Worm (Caenorhabditis elegans): ENCODE measurements around the gene Y41G9A.6.

The Y41G9A.6 gene

ce11 chrX:3033492-3033891 is 29.9 kb upstream of the Y41G9A.6 start:
- TF ChIP-seq flt-1 (GFP tag; IDR thresholded peaks at IDR 0.05) (no peak), tab-1 (GFP tag; IDR thresholded peaks at IDR 0.05) (no peak), med-1 (GFP tag; optimal IDR thresholded peaks at IDR 0.05; ENCODE audit: insufficient read depth) (no peak), ref-1 (GFP tag; conservative IDR thresholded peaks at IDR 0.05) (no peak), klf-2 (GFP tag; conservative IDR thresholded peaks at IDR 0.05) (no peak), cog-1 (tag; optimal IDR thresholded peaks at IDR 0.05) (no peak), T22C8.4 (GFP tag; IDR thresholded peaks at IDR 0.05) (no peak), ztf-23 (GFP tag; IDR thresholded peaks at IDR 0.05) (no peak), ztf-29 (GFP tag; IDR thresholded peaks at IDR 0.05) (no peak)

ce11 chrX:3031484-3031883 is 27.9 kb upstream of the Y41G9A.6 start, which contains the start of gene clec-265:
Gene clec-265, plus strand, starts transcription at chrX:3031783.
- TF ChIP-seq med-1 (GFP tag; optimal IDR thresholded peaks at IDR 0.05; ENCODE audit: insufficient read depth) (no peak), ztf-29 (GFP tag; IDR thresholded peaks at IDR 0.05) (no peak), flt-1 (GFP tag; IDR thresholded peaks at IDR 0.05) (no peak), klf-2 (GFP tag; conservative IDR thresholded peaks at IDR 0.05) (no peak), T22C8.4 (GFP tag; IDR thresholded peaks at IDR 0.05) (no peak), cog-1 (tag; optimal IDR thresholded peaks at IDR 0.05) (no peak), ref-1 (GFP tag; conservative IDR thresholded peaks at IDR 0.05) (no peak), tab-1 (GFP tag; IDR thresholded peaks at IDR 0.05) (no peak), ztf-23 (GFP tag; IDR thresholded peaks at IDR 0.05) (no peak)

ce11 chrX:3029030-3029429 is 25.4 kb upstream of the Y41G9A.6 start, which contains the start of gene M02F4.1:
Gene M02F4.1, minus strand, starts transcription at chrX:3029130.
- TF ChIP-seq ztf-29 (GFP tag; IDR thresholded peaks at IDR 0.05), result no peak
- TF ChIP-seq ref-1 (GFP tag; conservative IDR thresholded peaks at IDR 0.05), result no peak
- TF ChIP-seq cog-1 (tag; optimal IDR thresholded peaks at IDR 0.05), result no peak
- TF ChIP-seq flt-1 (GFP tag; IDR thresholded peaks at IDR 0.05), result no peak
- no peak for TF ChIP-seq med-1 (GFP tag; optimal IDR thresholded peaks at IDR 0.05; ENCODE audit: insufficient read depth)
- TF ChIP-seq T22C8.4 (GFP tag; IDR thresholded peaks at IDR 0.05), result no peak
- no peak for TF ChIP-seq klf-2 (GFP tag; conservative IDR thresholded peaks at IDR 0.05)
- TF ChIP-seq ztf-23 (GFP tag; IDR thresholded peaks at IDR 0.05), result no peak
- no peak for TF ChIP-seq tab-1 (GFP tag; IDR thresholded peaks at IDR 0.05)

- TF ChIP-seq ref-1 (GFP tag; conservative IDR thresholded peaks at IDR 0.05) (no peak), flt-1 (GFP tag; IDR thresholded peaks at IDR 0.05) (no peak), ztf-23 (GFP tag; IDR thresholded peaks at IDR 0.05) (no peak), med-1 (GFP tag; optimal IDR thresholded peaks at IDR 0.05; ENCODE audit: insufficient read depth) (no peak), cog-1 (tag; optimal IDR thresholded peaks at IDR 0.05) (no peak), tab-1 (GFP tag; IDR thresholded peaks at IDR 0.05) (no peak), T22C8.4 (GFP tag; IDR thresholded peaks at IDR 0.05) (no peak), klf-2 (GFP tag; conservative IDR thresholded peaks at IDR 0.05) (no peak), ztf-29 (GFP tag; IDR thresholded peaks at IDR 0.05) (no peak)
Observed at ce11 chrX:3025145-3025544, 21.5 kb upstream of the Y41G9A.6 start.

- no peak for TF ChIP-seq T22C8.4 (GFP tag; IDR thresholded peaks at IDR 0.05)
- no peak for TF ChIP-seq tab-1 (GFP tag; IDR thresholded peaks at IDR 0.05)
- TF ChIP-seq ztf-23 (GFP tag; IDR thresholded peaks at IDR 0.05), result no peak
- TF ChIP-seq ref-1 (GFP tag; conservative IDR thresholded peaks at IDR 0.05), result no peak
- no peak for TF ChIP-seq klf-2 (GFP tag; conservative IDR thresholded peaks at IDR 0.05)
- no peak for TF ChIP-seq flt-1 (GFP tag; IDR thresholded peaks at IDR 0.05)
- TF ChIP-seq ztf-29 (GFP tag; IDR thresholded peaks at IDR 0.05), result no peak
- TF ChIP-seq med-1 (GFP tag; optimal IDR thresholded peaks at IDR 0.05; ENCODE audit: insufficient read depth), result no peak
- TF ChIP-seq cog-1 (tag; optimal IDR thresholded peaks at IDR 0.05), result no peak
Observed at ce11 chrX:3024637-3025113, 21.1 kb upstream of the Y41G9A.6 start, which contains the start of gene aqp-7. Gene aqp-7, plus strand, starts transcription at chrX:3025063.

- TF ChIP-seq med-1 (GFP tag; optimal IDR thresholded peaks at IDR 0.05; ENCODE audit: insufficient read depth) (no peak), klf-2 (GFP tag; conservative IDR thresholded peaks at IDR 0.05) (no peak), T22C8.4 (GFP tag; IDR thresholded peaks at IDR 0.05) (no peak), tab-1 (GFP tag; IDR thresholded peaks at IDR 0.05) (no peak), ztf-29 (GFP tag; IDR thresholded peaks at IDR 0.05) (no peak), ztf-23 (GFP tag; IDR thresholded peaks at IDR 0.05) (no peak), ref-1 (GFP tag; conservative IDR thresholded peaks at IDR 0.05) (no peak), cog-1 (tag; optimal IDR thresholded peaks at IDR 0.05) (no peak), flt-1 (GFP tag; IDR thresholded peaks at IDR 0.05) (no peak)
Observed at ce11 chrX:3023552-3024183, 20.1 kb upstream of the Y41G9A.6 start.

ce11 chrX:3022330-3023088 is 18.9 kb upstream of the Y41G9A.6 start:
- no peak for TF ChIP-seq ztf-23 (GFP tag; IDR thresholded peaks at IDR 0.05)
- TF ChIP-seq med-1 (GFP tag; optimal IDR thresholded peaks at IDR 0.05; ENCODE audit: insufficient read depth), result no peak
- no peak for TF ChIP-seq T22C8.4 (GFP tag; IDR thresholded peaks at IDR 0.05)
- no peak for TF ChIP-seq ref-1 (GFP tag; conservative IDR thresholded peaks at IDR 0.05)
- TF ChIP-seq tab-1 (GFP tag; IDR thresholded peaks at IDR 0.05), result no peak
- no peak for TF ChIP-seq klf-2 (GFP tag; conservative IDR thresholded peaks at IDR 0.05)
- TF ChIP-seq cog-1 (tag; optimal IDR thresholded peaks at IDR 0.05), result no peak
- no peak for TF ChIP-seq flt-1 (GFP tag; IDR thresholded peaks at IDR 0.05)
- no peak for TF ChIP-seq ztf-29 (GFP tag; IDR thresholded peaks at IDR 0.05)

ce11 chrX:3021466-3021865 is 17.9 kb upstream of the Y41G9A.6 start:
- TF ChIP-seq T22C8.4 (GFP tag; IDR thresholded peaks at IDR 0.05) (no peak), flt-1 (GFP tag; IDR thresholded peaks at IDR 0.05) (no peak), ztf-29 (GFP tag; IDR thresholded peaks at IDR 0.05) (no peak), ref-1 (GFP tag; conservative IDR thresholded peaks at IDR 0.05) (no peak), cog-1 (tag; optimal IDR thresholded peaks at IDR 0.05) (no peak), klf-2 (GFP tag; conservative IDR thresholded peaks at IDR 0.05) (no peak), med-1 (GFP tag; optimal IDR thresholded peaks at IDR 0.05; ENCODE audit: insufficient read depth) (no peak), ztf-23 (GFP tag; IDR thresholded peaks at IDR 0.05) (no peak), tab-1 (GFP tag; IDR thresholded peaks at IDR 0.05) (no peak)

- TF ChIP-seq ztf-29 (GFP tag; IDR thresholded peaks at IDR 0.05), result no peak
- TF ChIP-seq cog-1 (tag; optimal IDR thresholded peaks at IDR 0.05), result no peak
- no peak for TF ChIP-seq T22C8.4 (GFP tag; IDR thresholded peaks at IDR 0.05)
- TF ChIP-seq flt-1 (GFP tag; IDR thresholded peaks at IDR 0.05), result no peak
- TF ChIP-seq ref-1 (GFP tag; conservative IDR thresholded peaks at IDR 0.05), result no peak
- no peak for TF ChIP-seq tab-1 (GFP tag; IDR thresholded peaks at IDR 0.05)
- TF ChIP-seq ztf-23 (GFP tag; IDR thresholded peaks at IDR 0.05), result no peak
- no peak for TF ChIP-seq klf-2 (GFP tag; conservative IDR thresholded peaks at IDR 0.05)
- no peak for TF ChIP-seq med-1 (GFP tag; optimal IDR thresholded peaks at IDR 0.05; ENCODE audit: insufficient read depth)
Observed at ce11 chrX:3019996-3020395, 16.4 kb upstream of the Y41G9A.6 start.

Data from whole organism, midembryonic.